Worm (Caenorhabditis elegans): ENCODE results near the gene C32D5.7.

The C32D5.7 gene

DNA sequence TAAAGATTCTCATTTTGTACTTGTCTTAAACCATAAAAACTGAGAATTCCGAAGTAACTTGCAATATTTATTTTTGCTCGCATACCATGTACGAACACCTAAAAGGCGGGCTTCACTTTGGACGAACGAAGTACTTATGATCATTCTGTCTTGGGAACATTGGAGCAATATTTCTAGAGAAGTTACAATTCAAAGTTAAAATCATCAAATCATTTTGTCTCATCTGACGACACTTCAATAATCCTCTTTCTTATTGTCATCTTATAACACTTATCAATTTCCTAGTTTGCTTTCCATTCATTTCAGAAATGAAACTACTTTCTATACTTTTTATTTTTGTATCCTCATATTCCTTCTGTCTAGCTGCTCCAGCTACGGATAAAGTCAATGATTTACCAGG is 26.8 kb upstream of the C32D5.7 start, which contains the start of gene ctsa-4.1:
Gene ctsa-4.1 (plus strand): TSS at position 301 of the 400 bp plus-strand sequence.
- TF ChIP-seq ces-1 (GFP tag; optimal IDR thresholded peaks at IDR 0.05) (no peak), ham-2 (GFP tag; optimal IDR thresholded peaks at IDR 0.05) (no peak), sem-2 (GFP tag; optimal IDR thresholded peaks at IDR 0.05) (no peak), zip-8 (tag; optimal IDR thresholded peaks at IDR 0.05) (no peak), elt-1 (tag; optimal IDR thresholded peaks at IDR 0.05; ENCODE audit: borderline replicate concordance, insufficient read depth) (no peak), ceh-43 (GFP tag; optimal IDR thresholded peaks at IDR 0.05) (no peak), unc-120 (tag; optimal IDR thresholded peaks at IDR 0.05; ENCODE audit: poor library complexity, severe bottlenecking) (no peak)

- TF ChIP-seq nhr-76 (tag; optimal IDR thresholded peaks at IDR 0.05) (no peak), flh-1 (GFP tag; optimal IDR thresholded peaks at IDR 0.05) (no peak), nhr-2 (tag; optimal IDR thresholded peaks at IDR 0.05) (no peak), lin-32 (GFP tag; optimal IDR thresholded peaks at IDR 0.05) (no peak), nhr-237 (tag; optimal IDR thresholded peaks at IDR 0.05) (no peak), sptf-1 (tag; optimal IDR thresholded peaks at IDR 0.05) (no peak), ham-2 (GFP tag; optimal IDR thresholded peaks at IDR 0.05) (no peak), ceh-83 (GFP tag; optimal IDR thresholded peaks at IDR 0.05) (no peak), nhr-12 (tag; optimal IDR thresholded peaks at IDR 0.05) (no peak), ztf-11 (tag; optimal IDR thresholded peaks at IDR 0.05) (no peak), elt-1 (tag; optimal IDR thresholded peaks at IDR 0.05; ENCODE audit: borderline replicate concordance, insufficient read depth) (no peak), mep-1 (tag; optimal IDR thresholded peaks at IDR 0.05) (no peak), lin-13 (tag; optimal IDR thresholded peaks at IDR 0.05) (no peak), ceh-43 (GFP tag; optimal IDR thresholded peaks at IDR 0.05) (no peak), bed-3 (GFP tag; optimal IDR thresholded peaks at IDR 0.05) (no peak)
Observed at ce11 chrII:6365237-6365815, 25.5 kb upstream of the C32D5.7 start, which contains the start of the genes ani-2 and clec-88. Gene ani-2, minus strand, starts transcription at chrII:6365367. Gene clec-88, plus strand, starts transcription at chrII:6365722.

DNA sequence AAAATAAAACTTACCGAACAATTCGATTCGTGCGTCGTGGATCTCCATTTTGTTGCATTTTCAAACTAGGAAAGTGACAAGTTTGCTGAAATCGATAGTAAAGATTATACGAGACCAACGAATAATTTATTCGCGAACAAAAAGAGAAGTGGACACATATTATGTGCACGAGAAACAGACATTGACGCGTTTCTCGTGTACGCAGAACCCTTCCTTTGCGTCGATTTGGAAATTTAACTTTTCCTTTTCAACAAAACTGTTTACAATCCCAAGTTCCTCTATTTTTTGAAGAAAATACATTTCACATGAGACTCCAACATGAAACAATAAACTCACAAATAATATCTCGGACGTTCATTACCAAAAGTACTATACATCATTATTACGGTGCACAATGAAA is 21.0 kb upstream of the C32D5.7 start, which contains the start of gene K10B2.4:
Gene K10B2.4 (minus strand): TSS at position 138 of the 400 bp plus-strand sequence.
- TF ChIP-seq bed-3 (GFP tag; optimal IDR thresholded peaks at IDR 0.05) (no peak), blmp-1 (tag; optimal IDR thresholded peaks at IDR 0.05) (no peak), M03D4.4 (tag; optimal IDR thresholded peaks at IDR 0.05) (peak; percentile 21), cnd-1 (tag; optimal IDR thresholded peaks at IDR 0.05) (peak; percentile 0), ceh-43 (GFP tag; optimal IDR thresholded peaks at IDR 0.05) (no peak), nhr-76 (tag; optimal IDR thresholded peaks at IDR 0.05) (no peak), zip-8 (tag; optimal IDR thresholded peaks at IDR 0.05) (no peak), elt-1 (tag; optimal IDR thresholded peaks at IDR 0.05; ENCODE audit: borderline replicate concordance, insufficient read depth) (no peak), elt-3 (tag; optimal IDR thresholded peaks at IDR 0.05) (no peak), tbx-8 (GFP tag; optimal IDR thresholded peaks at IDR 0.05) (no peak), ham-2 (GFP tag; optimal IDR thresholded peaks at IDR 0.05) (no peak), mls-2 (tag; optimal IDR thresholded peaks at IDR 0.05) (no peak), nhr-12 (tag; optimal IDR thresholded peaks at IDR 0.05) (no peak), sem-2 (GFP tag; optimal IDR thresholded peaks at IDR 0.05) (no peak), ztf-11 (tag; optimal IDR thresholded peaks at IDR 0.05) (no peak), ceh-39 (tag; optimal IDR thresholded peaks at IDR 0.05) (no peak), snpc-4 (tag; optimal IDR thresholded peaks at IDR 0.05) (no peak), lin-13 (tag; optimal IDR thresholded peaks at IDR 0.05) (peak; percentile 62), drap-1 (GFP tag; optimal IDR thresholded peaks at IDR 0.05) (peak; percentile 8), flh-1 (GFP tag; optimal IDR thresholded peaks at IDR 0.05) (no peak), pha-4 (tag; optimal IDR thresholded peaks at IDR 0.05) (peak; percentile 2), sptf-1 (tag; optimal IDR thresholded peaks at IDR 0.05) (peak; percentile 3), nhr-237 (tag; optimal IDR thresholded peaks at IDR 0.05) (no peak), lsy-2 (tag; optimal IDR thresholded peaks at IDR 0.05) (peak; percentile 57), lin-32 (GFP tag; optimal IDR thresholded peaks at IDR 0.05) (no peak), hlh-1 (tag; optimal IDR thresholded peaks at IDR 0.05) (peak; percentile 27), mab-5 (tag; optimal IDR thresholded peaks at IDR 0.05) (no peak), unc-120 (tag; optimal IDR thresholded peaks at IDR 0.05; ENCODE audit: poor library complexity, severe bottlenecking) (peak; percentile 65), mep-1 (tag; optimal IDR thresholded peaks at IDR 0.05) (peak; percentile 72)

- TF ChIP-seq sem-2 (GFP tag; optimal IDR thresholded peaks at IDR 0.05) (no peak), sptf-1 (tag; optimal IDR thresholded peaks at IDR 0.05) (no peak), snpc-4 (tag; optimal IDR thresholded peaks at IDR 0.05) (no peak), mep-1 (tag; optimal IDR thresholded peaks at IDR 0.05) (no peak), tbx-8 (GFP tag; optimal IDR thresholded peaks at IDR 0.05) (no peak), ztf-11 (tag; optimal IDR thresholded peaks at IDR 0.05) (no peak), flh-1 (GFP tag; optimal IDR thresholded peaks at IDR 0.05) (no peak), unc-120 (tag; optimal IDR thresholded peaks at IDR 0.05; ENCODE audit: poor library complexity, severe bottlenecking) (no peak), nhr-237 (tag; optimal IDR thresholded peaks at IDR 0.05) (no peak), bed-3 (GFP tag; optimal IDR thresholded peaks at IDR 0.05) (no peak), cnd-1 (tag; optimal IDR thresholded peaks at IDR 0.05) (no peak), nhr-28 (tag; optimal IDR thresholded peaks at IDR 0.05) (no peak), unc-62 (GFP tag; optimal IDR thresholded peaks at IDR 0.05) (no peak), lin-32 (GFP tag; optimal IDR thresholded peaks at IDR 0.05) (no peak)
Observed at ce11 chrII:6358905-6359304, 19.1 kb upstream of the C32D5.7 start, which contains the start of gene C32D5.12. Gene C32D5.12, minus strand, starts transcription at chrII:6359005.
